3 fruit fly cellular contexts compared by ENCODE assay signal in the genomic region with DNA sequence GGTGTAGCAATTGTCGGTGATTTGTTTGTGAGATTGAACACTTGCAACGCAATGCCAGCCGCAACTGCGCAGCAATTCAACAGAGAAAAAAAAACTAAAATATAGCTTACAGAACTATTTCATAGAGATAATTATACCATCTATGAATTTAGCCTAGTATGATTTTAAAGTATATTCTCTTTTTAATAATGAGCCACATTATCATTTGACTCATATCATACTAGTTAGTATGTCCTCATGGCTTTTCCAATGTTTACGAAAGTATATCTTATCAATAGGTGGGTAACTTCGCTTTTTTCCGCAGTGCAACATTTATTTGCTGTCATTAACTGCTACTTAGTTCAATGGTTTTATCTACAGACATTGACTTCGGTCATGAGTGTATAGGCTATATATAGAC.
TF ChIP-seq lines count a peak whose summit lies in the region.

No protein-coding gene starts in this region.

- TF ChIP-seq CTCF in whole organism, embryonic (GFP tag; optimal IDR thresholded peaks at IDR 0.05; lab: Kevin White, UChicago) = no peak

TF ChIP-seq in whole organism, embryonic, 481 proteins besides CTCF, POLR2A, EP300 and RAD21:
- peak; percentile 30; the same call in 1 of the 2 replicates for TF ChIP-seq Drgx (GFP tag; IDR thresholded peaks at IDR 0.05; lab: Robert Waterston, UW)
- no peak for TF ChIP-seq exex (tag; optimal IDR thresholded peaks at IDR 0.05; lab: Kevin White, UChicago)

TF ChIP-seq in whole organism, prepupa, 60 proteins besides CTCF, POLR2A, EP300 and RAD21 (continues in another document):
- TF ChIP-seq CG11762 (GFP tag; optimal IDR thresholded peaks at IDR 0.05; lab: Kevin White, UChicago; ENCODE audit: insufficient read depth) (no peak), Eip75B (GFP tag; optimal IDR thresholded peaks at IDR 0.05; lab: Kevin White, UChicago) (no peak), topi (GFP tag; optimal IDR thresholded peaks at IDR 0.05; lab: Kevin White, UChicago) (no peak), achi (GFP tag; optimal IDR thresholded peaks at IDR 0.05; lab: Kevin White, UChicago) (no peak), CG16779 (tag; optimal IDR thresholded peaks at IDR 0.05; lab: Kevin White, UChicago) (no peak), Hr4 (GFP tag; optimal IDR thresholded peaks at IDR 0.05; lab: Kevin White, UChicago) (peak; percentile 43), CG8319 (GFP tag; optimal IDR thresholded peaks at IDR 0.05; lab: Kevin White, UChicago) (no peak), CG31627 (GFP tag; optimal IDR thresholded peaks at IDR 0.05; lab: Kevin White, UChicago) (no peak), CG6163 (GFP tag; IDR thresholded peaks at IDR 0.05; lab: Robert Waterston, UW) (no peak), dsx (GFP tag; optimal IDR thresholded peaks at IDR 0.05; lab: Kevin White, UChicago; ENCODE audit: poor library complexity, severe bottlenecking) (no peak), Sox102F (GFP tag; optimal IDR thresholded peaks at IDR 0.05; lab: Kevin White, UChicago) (no peak), cyc (GFP tag; optimal IDR thresholded peaks at IDR 0.05; lab: Kevin White, UChicago) (no peak), fd85E (GFP tag; optimal IDR thresholded peaks at IDR 0.05; lab: Kevin White, UChicago) (no peak), CG3919 (GFP tag; optimal IDR thresholded peaks at IDR 0.05; lab: Kevin White, UChicago) (no peak), Met (GFP tag; optimal IDR thresholded peaks at IDR 0.05; lab: Kevin White, UChicago) (no peak), lz (GFP tag; optimal IDR thresholded peaks at IDR 0.05; lab: Kevin White, UChicago) (no peak), Blimp-1 (GFP tag; optimal IDR thresholded peaks at IDR 0.05; lab: Kevin White, UChicago) (no peak), CG1621 (tag; optimal IDR thresholded peaks at IDR 0.05; lab: Kevin White, UChicago) (no peak), Sox15 (GFP tag; optimal IDR thresholded peaks at IDR 0.05; lab: Kevin White, UChicago) (no peak), fkh (GFP tag; optimal IDR thresholded peaks at IDR 0.05; lab: Kevin White, UChicago) (no peak), CG15336 (GFP tag; IDR thresholded peaks at IDR 0.05; lab: Robert Waterston, UW) (peak; percentile 35; the same call in 1 of the 2 replicates), svp (GFP tag; lab: Kevin White, UChicago) (no peak), CG7368 (GFP tag; optimal IDR thresholded peaks at IDR 0.05; lab: Kevin White, UChicago) (no peak), ss (GFP tag; optimal IDR thresholded peaks at IDR 0.05; lab: Kevin White, UChicago) (no peak), Eip93F (GFP tag; optimal IDR thresholded peaks at IDR 0.05; lab: Kevin White, UChicago) (no peak), Eip78C (GFP tag; lab: Kevin White, UChicago) (peak; percentile 79), Gug (GFP tag; IDR thresholded peaks at IDR 0.05; lab: Robert Waterston, UW) (no peak), eg (GFP tag; IDR thresholded peaks at IDR 0.05; lab: Robert Waterston, UW) (peak; percentile 37; the same call in 1 of the 3 replicates), net (GFP tag; optimal IDR thresholded peaks at IDR 0.05; lab: Kevin White, UChicago) (no peak), Hr38 (GFP tag; optimal IDR thresholded peaks at IDR 0.05; lab: Kevin White, UChicago) (no peak), acj6 (GFP tag; optimal IDR thresholded peaks at IDR 0.05; lab: Kevin White, UChicago) (no peak), CG6792 (GFP tag; optimal IDR thresholded peaks at IDR 0.05; lab: Kevin White, UChicago) (no peak), CG10631 (GFP tag; optimal IDR thresholded peaks at IDR 0.05; lab: Kevin White, UChicago) (peak; percentile 16), CG10669 (GFP tag; optimal IDR thresholded peaks at IDR 0.05; lab: Kevin White, UChicago) (no peak), Sox14 (GFP tag; optimal IDR thresholded peaks at IDR 0.05; lab: Kevin White, UChicago) (no peak), CG3032 (tag; optimal IDR thresholded peaks at IDR 0.05; lab: Kevin White, UChicago) (no peak), CG8119 (GFP tag; IDR thresholded peaks at IDR 0.05; lab: Robert Waterston, UW) (peak; percentile 50; the same call in 1 of the 3 replicates), Smox (GFP tag; optimal IDR thresholded peaks at IDR 0.05; lab: Kevin White, UChicago) (no peak), CG6276 (GFP tag; optimal IDR thresholded peaks at IDR 0.05; lab: Kevin White, UChicago) (no peak), CG8632 (GFP tag; optimal IDR thresholded peaks at IDR 0.05; lab: Kevin White, UChicago) (no peak), CG6854 (GFP tag; optimal IDR thresholded peaks at IDR 0.05; lab: Kevin White, UChicago) (no peak), OdsH (GFP tag; optimal IDR thresholded peaks at IDR 0.05; lab: Kevin White, UChicago) (no peak), salr (GFP tag; optimal IDR thresholded peaks at IDR 0.05; lab: Kevin White, UChicago) (peak in 1 of 2 experiments; percentile 4), CG6808 (GFP tag; optimal IDR thresholded peaks at IDR 0.05; lab: Kevin White, UChicago) (no peak)

TF ChIP-seq in whole organism, pupa, 21 proteins besides CTCF, POLR2A, EP300 and RAD21:
- TF ChIP-seq CG8301 (tag; optimal IDR thresholded peaks at IDR 0.05; lab: Kevin White, UChicago) = peak; percentile 9
- TF ChIP-seq EcR (GFP tag; optimal IDR thresholded peaks at IDR 0.05; lab: Kevin White, UChicago) = peak; percentile 48
- no peak for TF ChIP-seq D1 (tag; optimal IDR thresholded peaks at IDR 0.05; lab: Kevin White, UChicago)
- TF ChIP-seq CG14655 (GFP tag; optimal IDR thresholded peaks at IDR 0.05; lab: Kevin White, UChicago) = peak; percentile 32
